Worm (Caenorhabditis elegans) whole organism, L1 larva: ENCODE data around the gene gcy-18.

Experiments used
- irx-1 ChIP-seq: sonication (generic microtip); optimal IDR thresholded peaks from 2 replicates; lab custom pipeline; 2016; ENCODE audit warnings: missing genetic modification characterization, missing compliant biosample characterization
- nhr-11 ChIP-seq: fragments of 150-350 bp; optimal IDR thresholded peaks from 2 replicates; lab custom pipeline; 2014; ENCODE audit warnings: missing biosample characterization, missing genetic modification characterization
- nhr-12 ChIP-seq: sonication (generic microtip); optimal IDR thresholded peaks from 2 replicates; lab custom pipeline; 2017; ENCODE audit warnings: missing biosample characterization, missing genetic modification characterization

DNA sequence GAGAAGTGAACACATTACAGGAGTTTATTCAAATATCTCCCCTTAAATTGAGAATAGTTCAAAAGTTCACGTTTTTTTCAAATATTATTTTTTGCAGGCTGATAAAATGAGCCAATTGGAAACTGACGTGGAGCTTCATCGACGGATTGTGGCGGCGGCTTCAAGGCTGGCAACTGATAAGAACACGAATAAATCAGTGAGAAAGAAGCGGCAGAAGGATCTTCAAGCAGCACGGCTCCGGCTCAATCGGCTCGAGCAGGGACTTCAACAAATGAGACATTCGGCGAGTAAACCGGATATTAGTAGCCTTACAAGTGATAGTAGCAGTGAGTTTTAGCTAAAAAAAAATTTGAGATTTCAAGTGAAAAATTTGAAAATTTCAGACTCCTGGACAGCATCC is 34.6 kb upstream of the gcy-18 start, which contains the start of gene M02B1.4:
- TF ChIP-seq nhr-11 (tag; lab: Kevin White, UChicago) (no peak), nhr-12 (no peak), irx-1 (tag; lab: Kevin White, UChicago) (no peak)
